Fruit fly (Drosophila melanogaster) Kc167 (cell line): ENCODE results near the gene Cpr64Ad.

Source experiments
- Myc ChIP-seq: fragments of >200 bp; optimal IDR thresholded peaks from 2 replicates; lab custom pipeline; 2017; ENCODE audit warnings: missing external identifiers
- h ChIP-seq: fragments of >200 bp; optimal IDR thresholded peaks from 3 replicates; lab custom pipeline; 2018; ENCODE audit warnings: missing external identifiers
- insv ChIP-seq: fragments of >200 bp; optimal IDR thresholded peaks from 3 replicates; lab custom pipeline; 2018; ENCODE audit warnings: missing external identifiers
- psq ChIP-seq: fragments of >200 bp; optimal IDR thresholded peaks from 2 replicates; lab custom pipeline; 2017; ENCODE audit warnings: missing external identifiers

- no peak for TF ChIP-seq Myc (lab: Kevin White, UChicago)
- no peak for TF ChIP-seq h
- no peak for TF ChIP-seq insv (lab: Kevin White, UChicago)
- TF ChIP-seq psq (lab: Kevin White, UChicago): no peak
Observed at dm6 chr3L:4265836-4266235, 50.7 kb downstream of the Cpr64Ad start.
